Fruit fly (Drosophila melanogaster) whole organism, prepupa: Measurements from ENCODE around the gene Obp18a.

Source experiments
- Blimp-1 ChIP-seq: fragments of 200-800 bp; sonication (Bioruptor generic); optimal IDR thresholded peaks from 3 replicates; lab custom pipeline; 2017; ENCODE audit warnings: missing biosample characterization, missing genetic modification characterization, mild to moderate bottlenecking, moderate library complexity, missing genetic modification reagents
- CG10669 ChIP-seq: fragments of 200-800 bp; sonication (Bioruptor generic); optimal IDR thresholded peaks from 3 replicates; lab custom pipeline; 2018; ENCODE audit warnings: missing biosample characterization, mild to moderate bottlenecking, missing genetic modification characterization, moderate library complexity
- CG11294 ChIP-seq: fragments of 200-800 bp; sonication (Bioruptor generic); IDR thresholded peaks from 2 replicates; pipeline ENCODE4 v1.3.6; 2022; ENCODE audit warnings: missing biosample characterization, missing genetic modification characterization
- CG11762 ChIP-seq: fragments of 200-800 bp; sonication (Bioruptor generic); optimal IDR thresholded peaks from 3 replicates; lab custom pipeline; 2016; ENCODE audit warnings: missing biosample characterization, missing genetic modification characterization; ENCODE audit not compliant: insufficient read depth
- CG11902 ChIP-seq: fragments of 200-800 bp; sonication (Bioruptor generic); optimal IDR thresholded peaks from 3 replicates; lab custom pipeline; 2016; ENCODE audit warnings: missing biosample characterization, missing genetic modification characterization
- CG15336 ChIP-seq: fragments of 200-800 bp; sonication (Bioruptor generic); IDR thresholded peaks from 2 replicates; pipeline ENCODE4 v1.3.6; 2022; ENCODE audit warnings: missing biosample characterization, missing genetic modification characterization
- CG1621 ChIP-seq: fragments of 200-800 bp; sonication (Bioruptor generic); optimal IDR thresholded peaks from 3 replicates; lab custom pipeline; 2018; ENCODE audit warnings: missing biosample characterization, mild to moderate bottlenecking, missing genetic modification characterization
- CG16779 ChIP-seq: fragments of 200-800 bp; sonication (Bioruptor generic); optimal IDR thresholded peaks from 3 replicates; lab custom pipeline; 2017; ENCODE audit warnings: missing biosample characterization, mild to moderate bottlenecking, missing genetic modification characterization
- CG3032 ChIP-seq: fragments of 200-800 bp; optimal IDR thresholded peaks from 2 replicates; lab custom pipeline; 2019; ENCODE audit warnings: missing biosample characterization, mild to moderate bottlenecking, missing genetic modification characterization, moderate library complexity
- CG31627 ChIP-seq: fragments of 200-800 bp; sonication (Bioruptor generic); optimal IDR thresholded peaks from 3 replicates; lab custom pipeline; 2016; ENCODE audit warnings: missing biosample characterization, missing genetic modification characterization
- CG32006 ChIP-seq: fragments of 200-800 bp; sonication (Bioruptor generic); optimal IDR thresholded peaks from 3 replicates; lab custom pipeline; 2017; ENCODE audit warnings: missing biosample characterization, mild to moderate bottlenecking, missing genetic modification characterization
- CG34406 ChIP-seq: fragments of 200-800 bp; sonication (Bioruptor generic); optimal IDR thresholded peaks from 3 replicates; lab custom pipeline; 2016; ENCODE audit warnings: missing biosample characterization, missing genetic modification characterization
- CG3919 ChIP-seq: fragments of 200-800 bp; sonication (Bioruptor generic); optimal IDR thresholded peaks from 3 replicates; lab custom pipeline; 2016; ENCODE audit warnings: missing biosample characterization, missing genetic modification characterization
- CG4318 ChIP-seq: fragments of 200-800 bp; sonication (Bioruptor generic); optimal IDR thresholded peaks from 3 replicates; lab custom pipeline; 2017; ENCODE audit warnings: missing biosample characterization, mild to moderate bottlenecking, missing genetic modification characterization
- CG6792 ChIP-seq: fragments of 200-800 bp; sonication (Bioruptor generic); optimal IDR thresholded peaks from 3 replicates; lab custom pipeline; 2016; ENCODE audit warnings: missing biosample characterization, missing genetic modification characterization
- CG6808 ChIP-seq: fragments of 200-800 bp; sonication (Bioruptor generic); optimal IDR thresholded peaks from 3 replicates; lab custom pipeline; 2017; ENCODE audit warnings: missing biosample characterization, missing genetic modification characterization, mild to moderate bottlenecking, moderate library complexity, missing genetic modification reagents
- CG6854 ChIP-seq: fragments of 200-800 bp; sonication (Bioruptor generic); optimal IDR thresholded peaks from 2 replicates; lab custom pipeline; 2017; ENCODE audit warnings: missing biosample characterization, mild to moderate bottlenecking, missing genetic modification characterization
- CG7368 ChIP-seq: fragments of 200-800 bp; sonication (Bioruptor generic); optimal IDR thresholded peaks from 3 replicates; lab custom pipeline; 2016; ENCODE audit warnings: missing biosample characterization, missing genetic modification characterization
- CG8119 ChIP-seq: fragments of 200-800 bp; sonication (Bioruptor generic); IDR thresholded peaks from 3 replicates; pipeline ENCODE4 v1.3.6; 2022; ENCODE audit warnings: missing biosample characterization, missing genetic modification characterization
- CG8319 ChIP-seq: fragments of 200-800 bp; sonication (Bioruptor generic); optimal IDR thresholded peaks from 3 replicates; lab custom pipeline; 2016; ENCODE audit warnings: missing biosample characterization, missing genetic modification characterization
- CG8632 ChIP-seq: fragments of 200-800 bp; sonication (Bioruptor generic); optimal IDR thresholded peaks from 3 replicates; lab custom pipeline; 2016; ENCODE audit warnings: missing biosample characterization, missing genetic modification characterization
- CG9139 ChIP-seq: fragments of 200-800 bp; sonication (Bioruptor generic); optimal IDR thresholded peaks from 3 replicates; lab custom pipeline; 2017; ENCODE audit warnings: missing biosample characterization, mild to moderate bottlenecking, missing genetic modification characterization
- Eip75B ChIP-seq: fragments of 200-800 bp; sonication (Bioruptor generic); optimal IDR thresholded peaks from 3 replicates; lab custom pipeline; 2016; ENCODE audit warnings: missing biosample characterization, missing genetic modification characterization
- Eip78C ChIP-seq: fragments of 200-800 bp; sonication (Bioruptor generic); peaks from one replicate; lab custom pipeline; 2016; ENCODE audit warnings: missing biosample characterization, missing genetic modification characterization
- Eip93F ChIP-seq: fragments of 200-800 bp; sonication (Bioruptor generic); optimal IDR thresholded peaks from 2 replicates; lab custom pipeline; 2016; ENCODE audit warnings: missing biosample characterization, mild to moderate bottlenecking, missing genetic modification characterization
- Gug ChIP-seq: fragments of 200-800 bp; sonication (Bioruptor generic); IDR thresholded peaks from 2 replicates; pipeline ENCODE4 v1.3.6; 2022; ENCODE audit warnings: missing biosample characterization, missing genetic modification characterization
- Hr38 ChIP-seq: sonication (Bioruptor generic); optimal IDR thresholded peaks from 2 replicates; lab custom pipeline; 2016; ENCODE audit warnings: missing biosample characterization, missing genetic modification characterization
- Hr4 ChIP-seq: fragments of 200-800 bp; sonication (Bioruptor generic); optimal IDR thresholded peaks from 3 replicates; lab custom pipeline; 2016; ENCODE audit warnings: missing biosample characterization, missing genetic modification characterization
- Lpt ChIP-seq: fragments of 200-800 bp; sonication (Bioruptor generic); optimal IDR thresholded peaks from 3 replicates; lab custom pipeline; 2016; ENCODE audit warnings: missing biosample characterization, missing genetic modification characterization
- Met ChIP-seq: fragments of 200-800 bp; sonication (Bioruptor generic); optimal IDR thresholded peaks from 3 replicates; lab custom pipeline; 2016; ENCODE audit warnings: missing biosample characterization, missing genetic modification characterization
- OdsH ChIP-seq: fragments of 200-800 bp; sonication (Bioruptor generic); optimal IDR thresholded peaks from 3 replicates; lab custom pipeline; 2016; ENCODE audit warnings: missing biosample characterization, missing genetic modification characterization
- Smox ChIP-seq: fragments of 200-800 bp; sonication (Bioruptor generic); optimal IDR thresholded peaks from 3 replicates; lab custom pipeline; 2016; ENCODE audit warnings: missing biosample characterization, missing genetic modification characterization
- Sox102F ChIP-seq: fragments of 200-800 bp; sonication (Bioruptor generic); optimal IDR thresholded peaks from 2 replicates; lab custom pipeline; 2016; ENCODE audit warnings: missing biosample characterization, mild to moderate bottlenecking, missing genetic modification characterization
- Sox15 ChIP-seq: fragments of 200-800 bp; sonication (Bioruptor generic); optimal IDR thresholded peaks from 3 replicates; lab custom pipeline; 2016; ENCODE audit warnings: missing biosample characterization, missing genetic modification characterization
- achi ChIP-seq: fragments of 200-800 bp; sonication (Bioruptor generic); optimal IDR thresholded peaks from 3 replicates; lab custom pipeline; 2016; ENCODE audit warnings: missing biosample characterization, missing genetic modification characterization
- cyc ChIP-seq: fragments of 200-800 bp; sonication (Bioruptor generic); optimal IDR thresholded peaks from 3 replicates; lab custom pipeline; 2016; ENCODE audit warnings: missing biosample characterization, missing genetic modification characterization
- dac ChIP-seq: fragments of 200-800 bp; sonication (Bioruptor generic); optimal IDR thresholded peaks from 2 replicates; lab custom pipeline; 2017; ENCODE audit warnings: missing biosample characterization, mild to moderate bottlenecking, missing genetic modification characterization
- dsx ChIP-seq: fragments of 200-800 bp; optimal IDR thresholded peaks from 3 replicates; lab custom pipeline; 2019; ENCODE audit warnings: missing biosample characterization, mild to moderate bottlenecking, missing genetic modification characterization, moderate library complexity; ENCODE audit not compliant: poor library complexity, severe bottlenecking
- esn ChIP-seq: fragments of 200-800 bp; sonication (Bioruptor generic); optimal IDR thresholded peaks from 2 replicates; lab custom pipeline; 2016; ENCODE audit warnings: missing biosample characterization, mild to moderate bottlenecking, missing genetic modification characterization, moderate library complexity
- fkh ChIP-seq: fragments of 200-800 bp; sonication (Bioruptor generic); optimal IDR thresholded peaks from 3 replicates; lab custom pipeline; 2017; ENCODE audit warnings: missing biosample characterization, mild to moderate bottlenecking, missing genetic modification characterization, moderate library complexity
- lz ChIP-seq: fragments of 200-800 bp; sonication (Bioruptor generic); optimal IDR thresholded peaks from 3 replicates; lab custom pipeline; 2016; ENCODE audit warnings: missing biosample characterization, missing genetic modification characterization
- salr ChIP-seq, 2 experiments: fragments of 200-800 bp; sonication (Bioruptor generic); optimal IDR thresholded peaks; 3 replicates each; lab custom pipeline; 2016 to 2018; ENCODE audit warnings: missing biosample characterization in 2 of 2, missing genetic modification characterization in 2 of 2, mild to moderate bottlenecking in 1 of 2
- spab ChIP-seq: fragments of 200-800 bp; sonication (Bioruptor generic); optimal IDR thresholded peaks from 2 replicates; lab custom pipeline; 2017; ENCODE audit warnings: missing biosample characterization, mild to moderate bottlenecking, missing genetic modification characterization, missing genetic modification reagents
- ss ChIP-seq, 2 experiments: fragments of 200-800 bp; sonication (Bioruptor generic); optimal IDR thresholded peaks; 2 replicates in 1 of 2; 3 replicates in 1 of 2; lab custom pipeline; 2017 to 2018; ENCODE audit warnings: mild to moderate bottlenecking in 2 of 2, missing biosample characterization in 2 of 2, missing genetic modification characterization in 2 of 2, moderate library complexity in 1 of 2
- topi ChIP-seq: fragments of 200-800 bp; sonication (Bioruptor generic); optimal IDR thresholded peaks from 3 replicates; lab custom pipeline; 2016; ENCODE audit warnings: missing biosample characterization, missing genetic modification characterization
- vri ChIP-seq: fragments of 200-800 bp; sonication (Bioruptor generic); optimal IDR thresholded peaks from 3 replicates; lab custom pipeline; 2016; ENCODE audit warnings: missing biosample characterization, mild to moderate bottlenecking, missing genetic modification characterization

The Obp18a gene

DNA sequence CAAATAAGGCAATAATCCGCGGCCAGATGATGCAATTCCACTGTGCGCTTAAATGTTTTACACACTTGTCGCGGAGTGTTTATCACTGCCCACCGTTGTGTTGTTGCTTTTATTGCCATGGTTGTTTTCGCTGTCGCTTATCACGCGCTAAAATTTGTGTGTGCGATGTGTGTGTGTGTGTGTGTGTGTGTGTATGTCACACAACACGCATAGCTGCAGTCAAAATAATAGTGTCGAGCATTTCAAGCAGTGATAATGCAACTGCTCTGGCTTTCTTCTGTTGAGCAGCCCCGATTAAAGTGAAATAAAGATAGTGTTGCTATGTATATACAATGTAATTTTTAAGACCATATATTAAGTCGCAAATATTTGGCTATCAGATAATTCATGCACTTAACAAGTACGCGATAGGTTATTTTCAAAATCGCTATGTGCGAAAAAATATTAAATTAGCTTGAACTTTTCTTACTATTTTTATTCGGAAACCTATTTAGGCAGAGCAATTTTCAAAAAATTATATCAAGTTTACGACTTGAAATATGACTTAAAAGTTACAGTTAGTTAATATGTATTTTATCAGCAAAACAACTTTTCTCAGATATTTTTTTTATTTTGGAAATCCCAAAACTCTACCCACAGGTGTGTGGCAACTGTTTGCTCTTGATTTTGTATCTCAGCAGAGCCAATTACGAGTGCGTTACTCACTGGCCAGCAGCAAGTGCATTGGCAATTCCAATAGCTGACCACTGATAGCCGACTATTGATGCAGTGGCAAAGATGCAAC is 30.7 kb upstream of the Obp18a start (continued):
- peak; percentile 35 for TF ChIP-seq CG34406 (GFP tag; lab: Kevin White, UChicago)
- TF ChIP-seq CG16779 (tag; lab: Kevin White, UChicago), result peak; percentile 8
- TF ChIP-seq CG11762 (GFP tag; lab: Kevin White, UChicago), result peak; percentile 27
- TF ChIP-seq CG3032 (tag; lab: Kevin White, UChicago), result peak; percentile 26
- TF ChIP-seq Eip93F, result no peak
- TF ChIP-seq ss (GFP tag; optimal IDR thresholded peaks at IDR 0.05; lab: Kevin White, UChicago), result no peak
- TF ChIP-seq Eip78C (GFP tag; lab: Kevin White, UChicago), result peak; percentile 89
- no peak for TF ChIP-seq CG7368 (GFP tag; lab: Kevin White, UChicago)
- no peak for TF ChIP-seq dac
- peak; percentile 73 for TF ChIP-seq CG32006 (GFP tag; lab: Kevin White, UChicago)
- TF ChIP-seq esn (GFP tag; lab: Kevin White, UChicago), result peak; percentile 62
- no peak for TF ChIP-seq CG6854 (GFP tag; lab: Kevin White, UChicago)
- TF ChIP-seq Sox15, result peak; percentile 44
- TF ChIP-seq Lpt (GFP tag; lab: Kevin White, UChicago), result no peak
- TF ChIP-seq dsx (GFP tag; lab: Kevin White, UChicago), result peak; percentile 22
- peak; percentile 39 for TF ChIP-seq achi (GFP tag; lab: Kevin White, UChicago)
- TF ChIP-seq Sox102F, result peak; percentile 49
- peak; percentile 45 for TF ChIP-seq Smox
- TF ChIP-seq CG1621 (tag; lab: Kevin White, UChicago), result peak; percentile 0
- peak; percentile 59 for TF ChIP-seq Met (GFP tag; lab: Kevin White, UChicago)
- peak; percentile 56 for TF ChIP-seq cyc (GFP tag; lab: Kevin White, UChicago)
- peak; percentile 48 for TF ChIP-seq CG8632 (GFP tag; lab: Kevin White, UChicago)
- peak; percentile 9 for TF ChIP-seq Eip75B (GFP tag; lab: Kevin White, UChicago)
- peak; percentile 17 for TF ChIP-seq OdsH
- peak; percentile 42 for TF ChIP-seq CG6792 (GFP tag; lab: Kevin White, UChicago)
- no peak for TF ChIP-seq CG9139
- peak; percentile 31 for TF ChIP-seq CG10669
- no peak for TF ChIP-seq fkh
- peak; percentile 11 for TF ChIP-seq CG3919 (GFP tag; lab: Kevin White, UChicago)
- peak; percentile 41 for TF ChIP-seq CG6808
- TF ChIP-seq Hr4 (GFP tag; lab: Kevin White, UChicago), result peak; percentile 51
- TF ChIP-seq Hr38 (GFP tag; lab: Kevin White, UChicago), result no peak
- TF ChIP-seq topi (GFP tag; lab: Kevin White, UChicago), result peak; percentile 48
- TF ChIP-seq spab (GFP tag; lab: Kevin White, UChicago), result peak; percentile 15

DNA sequence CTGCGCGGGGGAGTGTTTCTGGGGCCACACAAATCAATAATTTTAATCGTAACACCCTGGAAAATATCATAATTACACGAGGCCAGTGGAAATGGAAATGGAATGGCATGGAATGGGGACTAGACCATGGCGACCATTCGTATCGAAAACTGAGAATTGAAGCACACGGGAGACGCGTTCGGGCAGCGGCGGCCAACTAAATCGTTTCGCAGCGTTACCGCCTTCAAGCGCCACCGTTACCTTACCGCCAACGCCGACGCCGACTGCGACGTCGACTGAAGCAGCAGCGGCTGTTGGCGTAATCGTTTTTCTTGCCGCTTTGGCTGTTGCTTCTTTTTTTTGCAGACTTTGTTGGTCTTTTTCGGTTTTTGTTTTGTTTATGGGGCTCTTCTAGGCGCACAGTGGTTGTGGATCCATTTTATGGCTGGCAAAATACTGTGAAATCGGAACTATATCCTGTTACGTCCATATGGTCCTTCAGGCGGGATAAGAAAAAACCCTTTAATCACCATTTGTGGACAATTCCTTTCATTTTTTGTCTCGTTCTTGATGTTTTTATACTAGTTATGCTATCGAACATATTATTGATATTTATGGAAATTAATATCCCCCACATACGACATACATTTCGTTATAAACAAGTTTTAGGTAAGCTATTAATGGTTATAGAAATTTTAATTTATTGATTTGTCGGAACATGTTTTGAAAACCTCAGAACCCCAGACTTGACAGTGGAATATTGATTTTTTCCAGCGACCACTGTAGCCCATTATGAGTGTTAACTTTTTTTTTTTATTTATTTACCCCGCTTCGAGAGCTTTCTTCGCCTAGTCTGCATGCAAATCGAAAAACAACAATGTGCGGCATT is 29.7 kb upstream of the Obp18a start:
- TF ChIP-seq CG3032 (tag; lab: Kevin White, UChicago), result peak; percentile 37
- no peak for TF ChIP-seq Gug (GFP tag; lab: Robert Waterston, UW)
- peak; percentile 67 for TF ChIP-seq vri (GFP tag; lab: Kevin White, UChicago)
- peak; percentile 54 for TF ChIP-seq CG32006 (GFP tag; lab: Kevin White, UChicago)
- peak; percentile 16 for TF ChIP-seq esn (GFP tag; lab: Kevin White, UChicago)
- TF ChIP-seq cyc (GFP tag; lab: Kevin White, UChicago), result no peak
- no peak for TF ChIP-seq Blimp-1 (GFP tag; lab: Kevin White, UChicago)
- TF ChIP-seq CG11902, result no peak
- peak; percentile 16; the same call in 1 of the 2 replicates for TF ChIP-seq CG15336
- peak; percentile 49 for TF ChIP-seq dsx (GFP tag; lab: Kevin White, UChicago)
- no peak for TF ChIP-seq CG31627 (GFP tag; lab: Kevin White, UChicago)
- TF ChIP-seq CG9139, result peak; percentile 63
- no peak for TF ChIP-seq dac
- peak; percentile 18 for TF ChIP-seq CG10669
- peak; percentile 21 for TF ChIP-seq CG4318 (GFP tag; lab: Kevin White, UChicago)
- no peak for TF ChIP-seq OdsH
- TF ChIP-seq lz (GFP tag; lab: Kevin White, UChicago), result peak; percentile 12
- peak; percentile 86 for TF ChIP-seq Eip78C (GFP tag; lab: Kevin White, UChicago)
- peak in 1 of 2 experiments; percentile 18 for TF ChIP-seq salr (GFP tag; optimal IDR thresholded peaks at IDR 0.05; lab: Kevin White, UChicago)
- no peak for TF ChIP-seq CG11294 (GFP tag; lab: Robert Waterston, UW)
- peak; percentile 35; the same call in 1 of the 3 replicates for TF ChIP-seq CG8119 (GFP tag; lab: Robert Waterston, UW)
- no peak for TF ChIP-seq Met (GFP tag; lab: Kevin White, UChicago)
- TF ChIP-seq CG8319, result no peak
